Fruit fly (Drosophila melanogaster) whole organism, pupa: Measurements from ENCODE around the gene CG9497.

Experiments used
- CG10348 ChIP-seq: fragments of 200-800 bp; sonication (Bioruptor generic); IDR thresholded peaks from 2 replicates; pipeline ENCODE4 v1.3.6; 2022; ENCODE audit warnings: missing biosample characterization, missing genetic modification characterization
- CG12605 ChIP-seq: fragments of 200-800 bp; sonication (Bioruptor generic); IDR thresholded peaks from 2 replicates; pipeline ENCODE4 v1.3.6; 2022; ENCODE audit warnings: missing biosample characterization, missing genetic modification characterization
- CG13204 ChIP-seq: fragments of 200-800 bp; sonication (Bioruptor generic); optimal IDR thresholded peaks from 2 replicates; lab custom pipeline; 2018; ENCODE audit warnings: missing biosample characterization, mild to moderate bottlenecking, missing genetic modification characterization, moderate library complexity
- CG34367 ChIP-seq: fragments of 200-800 bp; sonication (Bioruptor generic); optimal IDR thresholded peaks from 2 replicates; lab custom pipeline; 2018; ENCODE audit warnings: missing biosample characterization, mild to moderate bottlenecking, missing genetic modification characterization
- CG8159 ChIP-seq: fragments of 200-800 bp; sonication (Bioruptor generic); optimal IDR thresholded peaks from 3 replicates; lab custom pipeline; 2018; ENCODE audit warnings: missing biosample characterization, mild to moderate bottlenecking, missing genetic modification characterization, moderate library complexity
- D1 ChIP-seq: fragments of 200-800 bp; sonication (Bioruptor generic); optimal IDR thresholded peaks from 2 replicates; lab custom pipeline; 2018; ENCODE audit warnings: missing biosample characterization, mild to moderate bottlenecking, missing genetic modification characterization, moderate library complexity
- EcR ChIP-seq: fragments of 200-800 bp; sonication (Bioruptor generic); optimal IDR thresholded peaks from 3 replicates; lab custom pipeline; 2019; ENCODE audit warnings: missing biosample characterization, missing genetic modification characterization, mild to moderate bottlenecking, moderate library complexity, missing genetic modification reagents
- fd96Ca ChIP-seq: fragments of 200-800 bp; sonication (Bioruptor generic); IDR thresholded peaks from 3 replicates; pipeline ENCODE4 v1.3.6; 2022; ENCODE audit warnings: missing biosample characterization, missing genetic modification characterization

dm6 chr2L:6339010-6339897 lies 9.0 kb downstream of the CG9497 start:
- TF ChIP-seq fd96Ca (0 out of 3 replicates have a peak, but pooled peaks have one; percentile 37), CG34367 (tag; lab: Kevin White, UChicago) (peak; percentile 13), D1 (tag; lab: Kevin White, UChicago) (no peak), CG10348 (no peak), CG13204 (peak; percentile 99), CG12605 (GFP tag; lab: Robert Waterston, UW) (peak; percentile 56; the same call in 1 of the 2 replicates), EcR (GFP tag; lab: Kevin White, UChicago) (peak; percentile 81), CG8159 (peak; percentile 20)
